Worm (Caenorhabditis elegans) whole organism, young adult: ENCODE data around the gene tag-234.

ENCODE experiments used
- B0336.3 ChIP-seq: fragments of 200-800 bp; sonication (Bioruptor generic); IDR thresholded peaks from 2 replicates; pipeline ENCODE4 v1.3.6; 2022; ENCODE audit warnings: missing genetic modification characterization, missing compliant biosample characterization
- C06A6.2 ChIP-seq: fragments of 200-800 bp; sonication (Bioruptor generic); conservative IDR thresholded peaks from 2 replicates; pipeline ENCODE4 v1.3.6; 2022; ENCODE audit warnings: missing genetic modification characterization, missing compliant biosample characterization
- Y56A3A.18 ChIP-seq: fragments of 200-800 bp; sonication (Bioruptor generic); IDR thresholded peaks from 2 replicates; pipeline ENCODE4 v1.3.6; 2022; ENCODE audit warnings: missing genetic modification reagents, missing genetic modification characterization, missing compliant biosample characterization
- akir-1 ChIP-seq: fragments of 200-800 bp; sonication (Bioruptor generic); optimal IDR thresholded peaks from 2 replicates; lab custom pipeline; 2018; ENCODE audit warnings: mild to moderate bottlenecking, missing genetic modification characterization, moderate library complexity, missing compliant biosample characterization
- ceh-79 ChIP-seq: sonication (generic microtip); optimal IDR thresholded peaks from 2 replicates; lab custom pipeline; 2017; ENCODE audit warnings: mild to moderate bottlenecking, missing genetic modification characterization, missing compliant biosample characterization
- egl-18 ChIP-seq: fragments of 200-800 bp; sonication (Bioruptor generic); IDR thresholded peaks from 2 replicates; pipeline ENCODE4 v1.3.6; 2022; ENCODE audit warnings: missing genetic modification reagents, missing genetic modification characterization, missing compliant biosample characterization
- him-1 ChIP-seq: sonication (generic microtip); optimal IDR thresholded peaks from 2 replicates; lab custom pipeline; 2016; ENCODE audit warnings: missing genotype, missing genetic modification reagents, missing genetic modification characterization, missing compliant biosample characterization
- unc-130 ChIP-seq: sonication (generic microtip); optimal IDR thresholded peaks from 2 replicates; lab custom pipeline; 2016; ENCODE audit warnings: missing genetic modification reagents, missing genetic modification characterization, missing compliant biosample characterization

DNA sequence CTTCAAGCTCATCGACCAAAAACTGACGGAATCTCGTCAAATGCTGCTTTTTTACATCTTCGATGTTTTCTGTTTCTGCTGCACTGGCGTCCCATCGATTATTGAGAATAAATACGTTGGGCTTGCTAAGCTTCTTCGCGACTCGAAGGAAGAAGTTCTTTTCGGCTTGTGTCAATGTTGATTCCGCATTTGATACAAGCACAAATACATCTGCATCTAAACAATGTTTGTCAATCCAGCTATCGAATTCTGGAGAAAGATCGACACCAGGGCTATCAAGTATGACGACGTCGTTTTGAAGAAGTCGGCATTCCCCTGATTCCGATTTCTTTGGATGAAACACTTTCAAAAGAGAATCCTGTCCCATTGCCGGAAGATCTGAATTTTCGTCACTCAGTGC lies 28.8 kb upstream of the tag-234 start:
- no peak for TF ChIP-seq him-1 (tag; lab: Kevin White, UChicago)
- TF ChIP-seq B0336.3 (GFP tag; lab: Robert Waterston, UW), result no peak
- TF ChIP-seq akir-1 (GFP tag; lab: Kevin White, UChicago), result no peak
- TF ChIP-seq C06A6.2 (GFP tag; lab: Robert Waterston, UW), result no peak
- no peak for TF ChIP-seq Y56A3A.18 (GFP tag; lab: Robert Waterston, UW)
- TF ChIP-seq egl-18, result no peak
- no peak for TF ChIP-seq unc-130 (GFP tag; lab: Kevin White, UChicago)
- no peak for TF ChIP-seq ceh-79 (tag; lab: Kevin White, UChicago)
